Worm (Caenorhabditis elegans): ENCODE measurements around the gene mans-2.

mans-2 gene

DNA sequence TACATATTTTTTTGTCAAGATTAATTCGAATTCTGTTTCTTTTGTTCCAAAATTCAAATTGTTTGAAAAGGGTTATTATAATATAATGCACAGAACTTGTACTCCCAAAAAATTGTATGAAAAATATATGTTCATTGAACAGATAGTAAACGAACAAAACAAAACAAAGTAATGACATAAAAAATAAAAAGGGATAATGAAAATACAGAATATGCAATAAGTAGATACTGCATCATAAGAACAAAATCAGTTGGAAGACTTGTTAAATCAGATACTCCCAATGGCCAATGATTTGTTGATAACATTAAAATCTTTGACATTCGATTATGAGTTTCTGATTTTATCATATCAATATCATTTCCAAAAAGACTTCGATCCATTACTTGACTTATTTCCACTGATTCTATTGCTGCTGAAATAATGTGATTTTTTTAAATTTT, 19.2 kb upstream of the mans-2 start (continued):
- TF ChIP-seq snpc-4 (GFP tag; optimal IDR thresholded peaks at IDR 0.05) (no peak), snpc-4 (tag; optimal IDR thresholded peaks at IDR 0.05) (peak in 1 of 4 experiments; percentile 0), attf-6 (GFP tag; IDR thresholded peaks at IDR 0.05) (0 out of 2 replicates have a peak, but pooled peaks have one; percentile 26), attf-5 (GFP tag; optimal IDR thresholded peaks at IDR 0.05) (no peak), K12H6.12 (tag; optimal IDR thresholded peaks at IDR 0.05) (no peak), F52B5.7 (tag; optimal IDR thresholded peaks at IDR 0.05) (no peak), egl-18 (GFP tag; IDR thresholded peaks at IDR 0.05) (no peak), xnd-1 (tag; optimal IDR thresholded peaks at IDR 0.05) (no peak), zfh-2 (GFP tag; conservative IDR thresholded peaks at IDR 0.05) (no peak), mes-4 (tag; optimal IDR thresholded peaks at IDR 0.05) (no peak), lin-35 (GFP tag; optimal IDR thresholded peaks at IDR 0.05) (no peak), nfya-2 (GFP tag; IDR thresholded peaks at IDR 0.05) (no peak), attf-3 (GFP tag; conservative IDR thresholded peaks at IDR 0.05) (no peak), nhr-120 (GFP tag; IDR thresholded peaks at IDR 0.05) (no peak), B0336.3 (GFP tag; IDR thresholded peaks at IDR 0.05) (peak; percentile 83), somi-1 (GFP tag; optimal IDR thresholded peaks at IDR 0.05) (no peak), cebp-2 (GFP tag; IDR thresholded peaks at IDR 0.05) (no peak), nhr-27 (tag; optimal IDR thresholded peaks at IDR 0.05) (no peak), F57C9.4 (tag; optimal IDR thresholded peaks at IDR 0.05) (no peak), let-607 (tag; optimal IDR thresholded peaks at IDR 0.05) (peak in 1 of 2 experiments; percentile 72), Y53F4B.3 (GFP tag; IDR thresholded peaks at IDR 0.05) (no peak), aptf-3 (GFP tag; IDR thresholded peaks at IDR 0.05) (no peak), F33H1.4 (GFP tag; IDR thresholded peaks at IDR 0.05) (no peak), Y56A3A.18 (GFP tag; IDR thresholded peaks at IDR 0.05) (peak; percentile 88; the same call in 1 of the 2 replicates), madf-3 (GFP tag; IDR thresholded peaks at IDR 0.05) (peak; percentile 76; the same call in 1 of the 2 replicates), nhr-179 (tag; optimal IDR thresholded peaks at IDR 0.05) (no peak), ceh-79 (tag; optimal IDR thresholded peaks at IDR 0.05) (no peak), T26A5.8 (tag; optimal IDR thresholded peaks at IDR 0.05) (no peak), ccch-3 (GFP tag; optimal IDR thresholded peaks at IDR 0.05) (no peak), pbrm-1 (GFP tag; IDR thresholded peaks at IDR 0.05) (peak; percentile 74; the same call in 1 of the 2 replicates), D2030.7 (GFP tag; IDR thresholded peaks at IDR 0.05) (no peak), F55B11.4 (tag; optimal IDR thresholded peaks at IDR 0.05; ENCODE audit: borderline replicate concordance, insufficient read depth) (no peak), hlh-12 (tag; optimal IDR thresholded peaks at IDR 0.05) (no peak), let-526 (GFP tag; IDR thresholded peaks at IDR 0.05) (no peak), ztf-22 (GFP tag; optimal IDR thresholded peaks at IDR 0.05) (no peak), hmg-1.2 (GFP tag; IDR thresholded peaks at IDR 0.05) (peak; percentile 26; the same call in 1 of the 2 replicates), ets-4 (GFP tag; optimal IDR thresholded peaks at IDR 0.05) (no peak), tbp1 (GFP tag; optimal IDR thresholded peaks at IDR 0.05) (peak; percentile 35), Y79H2A.3 (GFP tag; conservative IDR thresholded peaks at IDR 0.05) (0 out of 2 replicates have a peak, but pooled peaks have one; percentile 8), madf-10 (tag; optimal IDR thresholded peaks at IDR 0.05) (peak; percentile 64), lin-40 (tag; optimal IDR thresholded peaks at IDR 0.05) (no peak), lin-54 (GFP tag; optimal IDR thresholded peaks at IDR 0.05) (peak; percentile 45), rcor-1 (GFP tag; IDR thresholded peaks at IDR 0.05) (no peak), Y95B8A.8 (GFP tag; IDR thresholded peaks at IDR 0.05) (peak; percentile 47; the same call in 1 of the 2 replicates), F57A8.1 (GFP tag; optimal IDR thresholded peaks at IDR 0.05) (no peak)
